Worm (Caenorhabditis elegans): Measurements from ENCODE around the gene zmp-6.

zmp-6 gene

ce11 chrIII:7273718-7274117 lies 26.1 kb upstream of the zmp-6 start:
- TF ChIP-seq ztf-11 (tag; optimal IDR thresholded peaks at IDR 0.05) (no peak), lin-13 (tag; optimal IDR thresholded peaks at IDR 0.05) (no peak), snpc-4 (tag; optimal IDR thresholded peaks at IDR 0.05) (no peak), M03D4.4 (tag; optimal IDR thresholded peaks at IDR 0.05) (no peak), mab-5 (tag; optimal IDR thresholded peaks at IDR 0.05) (no peak), elt-3 (tag; optimal IDR thresholded peaks at IDR 0.05) (no peak), cnd-1 (tag; optimal IDR thresholded peaks at IDR 0.05) (no peak), elt-1 (tag; optimal IDR thresholded peaks at IDR 0.05; ENCODE audit: borderline replicate concordance, insufficient read depth) (no peak), nhr-28 (tag; optimal IDR thresholded peaks at IDR 0.05) (no peak), nhr-237 (tag; optimal IDR thresholded peaks at IDR 0.05) (no peak), ham-2 (GFP tag; optimal IDR thresholded peaks at IDR 0.05) (no peak), mls-2 (tag; optimal IDR thresholded peaks at IDR 0.05) (no peak), lsy-2 (tag; optimal IDR thresholded peaks at IDR 0.05) (no peak), pha-4 (tag; optimal IDR thresholded peaks at IDR 0.05) (no peak), unc-39 (tag; optimal IDR thresholded peaks at IDR 0.05) (no peak), drap-1 (GFP tag; optimal IDR thresholded peaks at IDR 0.05) (no peak)

- TF ChIP-seq mab-5 (tag; optimal IDR thresholded peaks at IDR 0.05): no peak
- TF ChIP-seq bed-3 (GFP tag; optimal IDR thresholded peaks at IDR 0.05): no peak
- no peak for TF ChIP-seq ztf-11 (tag; optimal IDR thresholded peaks at IDR 0.05)
- no peak for TF ChIP-seq mep-1 (tag; optimal IDR thresholded peaks at IDR 0.05)
- TF ChIP-seq pha-4 (tag; optimal IDR thresholded peaks at IDR 0.05): no peak
- no peak for TF ChIP-seq nhr-28 (tag; optimal IDR thresholded peaks at IDR 0.05)
- no peak for TF ChIP-seq tbx-8 (GFP tag; optimal IDR thresholded peaks at IDR 0.05)
- no peak for TF ChIP-seq zip-8 (tag; optimal IDR thresholded peaks at IDR 0.05)
- TF ChIP-seq M03D4.4 (tag; optimal IDR thresholded peaks at IDR 0.05): no peak
- TF ChIP-seq flh-1 (GFP tag; optimal IDR thresholded peaks at IDR 0.05): no peak
- no peak for TF ChIP-seq snpc-4 (tag; optimal IDR thresholded peaks at IDR 0.05)
- TF ChIP-seq hlh-1 (tag; optimal IDR thresholded peaks at IDR 0.05): no peak
- TF ChIP-seq elt-3 (tag; optimal IDR thresholded peaks at IDR 0.05): no peak
- TF ChIP-seq nhr-2 (tag; optimal IDR thresholded peaks at IDR 0.05): no peak
- no peak for TF ChIP-seq drap-1 (GFP tag; optimal IDR thresholded peaks at IDR 0.05)
- no peak for TF ChIP-seq mls-2 (tag; optimal IDR thresholded peaks at IDR 0.05)
- no peak for TF ChIP-seq ham-2 (GFP tag; optimal IDR thresholded peaks at IDR 0.05)
- no peak for TF ChIP-seq unc-120 (tag; optimal IDR thresholded peaks at IDR 0.05; ENCODE audit: poor library complexity, severe bottlenecking)
Observed at ce11 chrIII:7272828-7273227, 25.2 kb upstream of the zmp-6 start.

- peak; percentile 36 for TF ChIP-seq lin-13 (tag; optimal IDR thresholded peaks at IDR 0.05)
- TF ChIP-seq pha-4 (tag; optimal IDR thresholded peaks at IDR 0.05): peak; percentile 9
- TF ChIP-seq lsy-2 (tag; optimal IDR thresholded peaks at IDR 0.05): peak; percentile 16
- peak; percentile 64 for TF ChIP-seq M03D4.4 (tag; optimal IDR thresholded peaks at IDR 0.05)
- peak; percentile 11 for TF ChIP-seq cnd-1 (tag; optimal IDR thresholded peaks at IDR 0.05)
- TF ChIP-seq ceh-43 (GFP tag; optimal IDR thresholded peaks at IDR 0.05): peak; percentile 64
- peak; percentile 37 for TF ChIP-seq sptf-1 (tag; optimal IDR thresholded peaks at IDR 0.05)
- peak; percentile 34 for TF ChIP-seq ces-1 (GFP tag; optimal IDR thresholded peaks at IDR 0.05)
- TF ChIP-seq flh-1 (GFP tag; optimal IDR thresholded peaks at IDR 0.05): no peak
- peak; percentile 75 for TF ChIP-seq mls-2 (tag; optimal IDR thresholded peaks at IDR 0.05)
- peak; percentile 33 for TF ChIP-seq mep-1 (tag; optimal IDR thresholded peaks at IDR 0.05)
- TF ChIP-seq ceh-83 (GFP tag; optimal IDR thresholded peaks at IDR 0.05): peak; percentile 6
- peak; percentile 46 for TF ChIP-seq unc-120 (tag; optimal IDR thresholded peaks at IDR 0.05; ENCODE audit: poor library complexity, severe bottlenecking)
- TF ChIP-seq ceh-39 (tag; optimal IDR thresholded peaks at IDR 0.05): no peak
- TF ChIP-seq bed-3 (GFP tag; optimal IDR thresholded peaks at IDR 0.05): no peak
- no peak for TF ChIP-seq elt-1 (tag; optimal IDR thresholded peaks at IDR 0.05; ENCODE audit: borderline replicate concordance, insufficient read depth)
- no peak for TF ChIP-seq elt-3 (tag; optimal IDR thresholded peaks at IDR 0.05)
- no peak for TF ChIP-seq mab-5 (tag; optimal IDR thresholded peaks at IDR 0.05)
Observed at ce11 chrIII:7272088-7272487, 24.4 kb upstream of the zmp-6 start.

- no peak for TF ChIP-seq nhr-2 (tag; optimal IDR thresholded peaks at IDR 0.05)
- no peak for TF ChIP-seq unc-39 (tag; optimal IDR thresholded peaks at IDR 0.05)
- TF ChIP-seq pha-4 (tag; optimal IDR thresholded peaks at IDR 0.05): no peak
- TF ChIP-seq bed-3 (GFP tag; optimal IDR thresholded peaks at IDR 0.05): no peak
- TF ChIP-seq cnd-1 (tag; optimal IDR thresholded peaks at IDR 0.05): no peak
- no peak for TF ChIP-seq nhr-28 (tag; optimal IDR thresholded peaks at IDR 0.05)
- no peak for TF ChIP-seq elt-1 (tag; optimal IDR thresholded peaks at IDR 0.05; ENCODE audit: borderline replicate concordance, insufficient read depth)
- no peak for TF ChIP-seq ces-1 (GFP tag; optimal IDR thresholded peaks at IDR 0.05)
- TF ChIP-seq unc-120 (tag; optimal IDR thresholded peaks at IDR 0.05; ENCODE audit: poor library complexity, severe bottlenecking): no peak
- TF ChIP-seq sptf-1 (tag; optimal IDR thresholded peaks at IDR 0.05): no peak
- TF ChIP-seq ceh-43 (GFP tag; optimal IDR thresholded peaks at IDR 0.05): no peak
Observed at ce11 chrIII:7271083-7271482, 23.4 kb upstream of the zmp-6 start.

ce11 chrIII:7263028-7263427 lies 15.4 kb upstream of the zmp-6 start:
- no peak for TF ChIP-seq pha-4 (tag; optimal IDR thresholded peaks at IDR 0.05)
- no peak for TF ChIP-seq nhr-76 (tag; optimal IDR thresholded peaks at IDR 0.05)
- no peak for TF ChIP-seq nhr-12 (tag; optimal IDR thresholded peaks at IDR 0.05)
- no peak for TF ChIP-seq mab-5 (tag; optimal IDR thresholded peaks at IDR 0.05)
- no peak for TF ChIP-seq elt-3 (tag; optimal IDR thresholded peaks at IDR 0.05)
- TF ChIP-seq nhr-28 (tag; optimal IDR thresholded peaks at IDR 0.05): no peak
- TF ChIP-seq unc-62 (GFP tag; optimal IDR thresholded peaks at IDR 0.05): no peak
- TF ChIP-seq tbx-8 (GFP tag; optimal IDR thresholded peaks at IDR 0.05): no peak
- TF ChIP-seq drap-1 (GFP tag; optimal IDR thresholded peaks at IDR 0.05): no peak
- TF ChIP-seq nhr-237 (tag; optimal IDR thresholded peaks at IDR 0.05): no peak
- no peak for TF ChIP-seq sem-2 (GFP tag; optimal IDR thresholded peaks at IDR 0.05)
- TF ChIP-seq elt-1 (tag; optimal IDR thresholded peaks at IDR 0.05; ENCODE audit: borderline replicate concordance, insufficient read depth): no peak
- TF ChIP-seq ceh-39 (tag; optimal IDR thresholded peaks at IDR 0.05): no peak
- TF ChIP-seq nhr-2 (tag; optimal IDR thresholded peaks at IDR 0.05): no peak
- no peak for TF ChIP-seq ceh-83 (GFP tag; optimal IDR thresholded peaks at IDR 0.05)
- TF ChIP-seq bed-3 (GFP tag; optimal IDR thresholded peaks at IDR 0.05): no peak
- TF ChIP-seq sptf-1 (tag; optimal IDR thresholded peaks at IDR 0.05): no peak
- no peak for TF ChIP-seq flh-1 (GFP tag; optimal IDR thresholded peaks at IDR 0.05)
- TF ChIP-seq snpc-4 (tag; optimal IDR thresholded peaks at IDR 0.05): no peak
